Fruit fly (Drosophila melanogaster) whole organism, wandering third instar larva: ENCODE measurements around the gene CG7785.

ENCODE experiments used
- Dfd ChIP-seq: fragments of >200 bp; optimal IDR thresholded peaks from 2 replicates; lab custom pipeline; 2017; ENCODE audit warnings: missing biosample characterization, missing genetic modification characterization
- Hr78 ChIP-seq: fragments of >200 bp; optimal IDR thresholded peaks from 2 replicates; lab custom pipeline; 2017; ENCODE audit warnings: missing biosample characterization, missing genetic modification characterization
- Jra ChIP-seq: sonication (Bioruptor generic); optimal IDR thresholded peaks from 2 replicates; lab custom pipeline; 2016; ENCODE audit warnings: missing biosample characterization, missing genetic modification characterization
- Myc ChIP-seq: fragments of >200 bp; optimal IDR thresholded peaks from 2 replicates; lab custom pipeline; 2017
- fru ChIP-seq: fragments of 200-800 bp; sonication (Bioruptor generic); optimal IDR thresholded peaks from 3 replicates; lab custom pipeline; 2016; ENCODE audit warnings: missing biosample characterization, mild to moderate bottlenecking, missing genetic modification characterization
- h ChIP-seq: fragments of 200-800 bp; sonication (Bioruptor generic); optimal IDR thresholded peaks from 3 replicates; lab custom pipeline; 2016; ENCODE audit warnings: missing biosample characterization, mild to moderate bottlenecking, missing genetic modification characterization
- pan ChIP-seq: fragments of >200 bp; optimal IDR thresholded peaks from 2 replicates; lab custom pipeline; 2017
- rgr ChIP-seq: fragments of 200-800 bp; sonication (Bioruptor generic); optimal IDR thresholded peaks from 3 replicates; lab custom pipeline; 2016; ENCODE audit warnings: missing biosample characterization, mild to moderate bottlenecking, missing genetic modification characterization
- usp ChIP-seq: fragments of >200 bp; optimal IDR thresholded peaks from 2 replicates; lab custom pipeline; 2017; ENCODE audit warnings: missing biosample characterization, missing genetic modification characterization

dm6 chr3R:18018828-18019461, 2.5 kb upstream of the CG7785 start, which contains the start of gene DNaseII:
- TF ChIP-seq usp (GFP tag; lab: Kevin White, UChicago) (no peak), h (peak; percentile 62), fru (GFP tag; lab: Kevin White, UChicago) (peak; percentile 59), Dfd (no peak), Hr78 (GFP tag; lab: Kevin White, UChicago) (no peak), Jra (GFP tag; lab: Kevin White, UChicago) (no peak), Myc (no peak), rgr (GFP tag; lab: Kevin White, UChicago) (peak; percentile 79), pan (no peak)
